Worm (Caenorhabditis elegans) whole organism, L4 larva: ENCODE measurements around the gene prp-21.

Source experiments
- Y48G9A.11 ChIP-seq: fragments of 200-800 bp; sonication (Bioruptor generic); IDR thresholded peaks from 2 replicates; pipeline ENCODE4 v1.3.6; 2022; ENCODE audit warnings: missing genetic modification reagents, missing genetic modification characterization, missing compliant biosample characterization
- aha-1 ChIP-seq: fragments of 150-350 bp; peaks from one replicate; lab custom pipeline; 2014; ENCODE audit warnings: missing biosample characterization, missing genetic modification characterization
- ceh-28 ChIP-seq: fragments of 150-350 bp; optimal IDR thresholded peaks from 2 replicates; lab custom pipeline; 2014; ENCODE audit warnings: missing biosample characterization, missing genetic modification reagents, missing genetic modification characterization
- fkh-10 ChIP-seq: fragments of 150-350 bp; optimal IDR thresholded peaks from 2 replicates; lab custom pipeline; 2014; ENCODE audit warnings: missing biosample characterization, missing genetic modification reagents, missing genetic modification characterization
- lin-1 ChIP-seq: fragments of 200-800 bp; sonication (Bioruptor generic); IDR thresholded peaks from 2 replicates; pipeline ENCODE4 v1.3.6; 2022; ENCODE audit warnings: missing genetic modification reagents, missing genetic modification characterization, missing compliant biosample characterization
- mdl-1 ChIP-seq, 2 experiments: fragments of 150-350 bp in 1 of 2; sonication (generic microtip) in 1 of 2; optimal IDR thresholded peaks; 2 replicates each; lab custom pipeline; 2014 to 2017; ENCODE audit warnings: missing biosample characterization in 2 of 2, missing genetic modification characterization in 2 of 2
- mxl-2 ChIP-seq: fragments of 200-800 bp; sonication (Bioruptor generic); conservative IDR thresholded peaks from 2 replicates; pipeline ENCODE4 v1.3.6; 2022; ENCODE audit warnings: missing genetic modification reagents, missing genetic modification characterization, missing compliant biosample characterization
- nhr-11 ChIP-seq: fragments of 150-350 bp; optimal IDR thresholded peaks from 2 replicates; lab custom pipeline; 2014; ENCODE audit warnings: missing biosample characterization, missing genetic modification characterization
- nhr-77 ChIP-seq: fragments of 150-350 bp; optimal IDR thresholded peaks from 2 replicates; lab custom pipeline; 2014; ENCODE audit warnings: missing biosample characterization, missing genetic modification characterization
- unc-130 ChIP-seq: sonication (generic microtip); optimal IDR thresholded peaks from 2 replicates; lab custom pipeline; 2016; ENCODE audit warnings: missing genetic modification reagents, missing genetic modification characterization, missing compliant biosample characterization

ce11 chrII:495124-495523, 10.5 kb downstream of the prp-21 start, which contains the start of gene sms-5:
- TF ChIP-seq aha-1, result no peak
- TF ChIP-seq nhr-11 (tag; lab: Kevin White, UChicago), result no peak
- no peak for TF ChIP-seq ceh-28 (tag; lab: Kevin White, UChicago)
- no peak for TF ChIP-seq mxl-2
- no peak for TF ChIP-seq Y48G9A.11
- TF ChIP-seq unc-130 (GFP tag; lab: Kevin White, UChicago), result no peak
- TF ChIP-seq mdl-1 (tag; optimal IDR thresholded peaks at IDR 0.05; lab: Kevin White, UChicago), result no peak
- no peak for TF ChIP-seq fkh-10 (GFP tag; lab: Kevin White, UChicago)
- no peak for TF ChIP-seq lin-1 (GFP tag; lab: Robert Waterston, UW)
- no peak for TF ChIP-seq nhr-77
